Worm (Caenorhabditis elegans) whole organism, L2 larva: ENCODE data around the gene eef-1B.1.

Experiments used
- C34F6.9 ChIP-seq: fragments of 150-350 bp; optimal IDR thresholded peaks from 2 replicates; lab custom pipeline; 2014; ENCODE audit warnings: missing biosample characterization, missing genetic modification characterization
- ama-1 ChIP-seq: fragments of 150-350 bp; optimal IDR thresholded peaks from 2 replicates; lab custom pipeline; 2018; ENCODE audit warnings: inconsistent platforms
- elt-1 ChIP-seq: fragments of 150-350 bp; optimal IDR thresholded peaks from 2 replicates; lab custom pipeline; 2014; ENCODE audit warnings: missing biosample characterization, missing genetic modification characterization
- lin-39 ChIP-seq: fragments of 150-350 bp; optimal IDR thresholded peaks from 2 replicates; lab custom pipeline; 2014; ENCODE audit warnings: missing biosample characterization, missing genetic modification reagents, missing genetic modification characterization
- lsy-2 ChIP-seq, 2 experiments: fragments of 150-350 bp in 1 of 2; sonication (generic microtip) in 1 of 2; optimal IDR thresholded peaks; 2 replicates each; lab custom pipeline; 2014 to 2017; ENCODE audit warnings: missing biosample characterization in 2 of 2, missing genetic modification characterization in 2 of 2
- nhr-11 ChIP-seq: fragments of 150-350 bp; optimal IDR thresholded peaks from 2 replicates; lab custom pipeline; 2014; ENCODE audit warnings: missing biosample characterization, missing genetic modification characterization
- nhr-237 ChIP-seq: fragments of 150-350 bp; optimal IDR thresholded peaks from 2 replicates; lab custom pipeline; 2014; ENCODE audit warnings: missing biosample characterization, missing genetic modification characterization
- nhr-77 ChIP-seq: fragments of 150-350 bp; optimal IDR thresholded peaks from 2 replicates; lab custom pipeline; 2014; ENCODE audit warnings: missing biosample characterization, missing genetic modification characterization
- snpc-4 ChIP-seq: fragments of 150-350 bp; optimal IDR thresholded peaks from 2 replicates; lab custom pipeline; 2014; ENCODE audit warnings: missing biosample characterization, missing genetic modification characterization
- unc-62 ChIP-seq: fragments of 150-350 bp; optimal IDR thresholded peaks from 2 replicates; lab custom pipeline; 2014; ENCODE audit warnings: missing biosample characterization, missing genetic modification reagents, missing genetic modification characterization
- zag-1 ChIP-seq: fragments of 150-350 bp; optimal IDR thresholded peaks from 2 replicates; lab custom pipeline; 2014; ENCODE audit warnings: missing biosample characterization, missing genetic modification characterization

- TF ChIP-seq zag-1 (tag; lab: Kevin White, UChicago) (no peak), ama-1 (no peak), lsy-2 (tag; optimal IDR thresholded peaks at IDR 0.05; lab: Kevin White, UChicago) (no peak), nhr-237 (tag; lab: Kevin White, UChicago) (no peak), elt-1 (no peak), nhr-11 (tag; lab: Kevin White, UChicago) (no peak), unc-62 (GFP tag; lab: Kevin White, UChicago) (no peak), lin-39 (tag; lab: Kevin White, UChicago) (no peak), snpc-4 (tag; lab: Kevin White, UChicago) (no peak), C34F6.9 (tag; lab: Kevin White, UChicago) (no peak), nhr-77 (tag; lab: Kevin White, UChicago) (no peak)
These were observed 6.5 kb upstream of the eef-1B.1 start, which contains the start of gene clp-1 for ce11 chrIII:7979659-7980058.
